Worm (Caenorhabditis elegans) whole organism, L1 larva: ENCODE data around the gene fbxa-55.

ENCODE experiments used
- C16A3.4 ChIP-seq: fragments of 150-350 bp; optimal IDR thresholded peaks from 2 replicates; lab custom pipeline; 2014; ENCODE audit warnings: missing biosample characterization, missing genetic modification characterization
- C34B4.2 ChIP-seq: sonication (generic microtip); optimal IDR thresholded peaks from 2 replicates; lab custom pipeline; 2017; ENCODE audit warnings: mild to moderate bottlenecking, missing genetic modification characterization, missing compliant biosample characterization
- F16B12.6 ChIP-seq: fragments of 150-350 bp; optimal IDR thresholded peaks from 2 replicates; lab custom pipeline; 2014; ENCODE audit warnings: missing biosample characterization, missing genetic modification characterization
- aha-1 ChIP-seq: fragments of 150-350 bp; optimal IDR thresholded peaks from 2 replicates; lab custom pipeline; 2014; ENCODE audit warnings: missing biosample characterization, missing genetic modification characterization
- aly-2 ChIP-seq: fragments of 150-350 bp; optimal IDR thresholded peaks from 2 replicates; lab custom pipeline; 2014; ENCODE audit warnings: missing biosample characterization, missing genetic modification characterization
- ama-1 ChIP-seq: fragments of 150-350 bp; optimal IDR thresholded peaks from 2 replicates; lab custom pipeline; 2014
- ceh-63 ChIP-seq: fragments of 200-800 bp; sonication (Bioruptor generic); optimal IDR thresholded peaks from 2 replicates; lab custom pipeline; 2018; ENCODE audit warnings: mild to moderate bottlenecking, missing genetic modification characterization, missing compliant biosample characterization
- ceh-8 ChIP-seq: fragments of 200-800 bp; sonication (Bioruptor generic); optimal IDR thresholded peaks from 2 replicates; lab custom pipeline; 2018; ENCODE audit warnings: mild to moderate bottlenecking, missing genetic modification characterization, moderate library complexity, missing compliant biosample characterization
- ceh-82 ChIP-seq, 3 experiments: fragments of 150-350 bp in 1 of 3; sonication (generic microtip) in 2 of 3; optimal IDR thresholded peaks; 2 replicates each; lab custom pipeline; 2014 to 2017; ENCODE audit warnings: missing biosample characterization in 3 of 3, missing genetic modification characterization in 3 of 3
- ceh-88 ChIP-seq: fragments of 200-800 bp; sonication (Bioruptor generic); IDR thresholded peaks from 2 replicates; pipeline ENCODE4 v1.3.6; 2022; ENCODE audit warnings: missing genetic modification characterization, missing compliant biosample characterization
- dsc-1 ChIP-seq: sonication (generic microtip); optimal IDR thresholded peaks from 2 replicates; lab custom pipeline; 2016; ENCODE audit warnings: mild to moderate bottlenecking, missing genetic modification characterization, missing compliant biosample characterization
- efl-1 ChIP-seq, 4 experiments: fragments of 150-350 bp; optimal IDR thresholded peaks in 3 of 4; peaks in 1 of 4; 1 replicate in 1 of 4; 2 replicates in 3 of 4; lab custom pipeline; 2014; ENCODE audit warnings: missing biosample characterization in 2 of 4, missing genetic modification characterization in 2 of 4, missing genetic modification reagents in 2 of 4
- efl-3 ChIP-seq: fragments of 200-800 bp; sonication (Bioruptor generic); optimal IDR thresholded peaks from 2 replicates; lab custom pipeline; 2018; ENCODE audit warnings: mild to moderate bottlenecking, missing genetic modification characterization, missing compliant biosample characterization
- elt-2 ChIP-seq: sonication (generic microtip); optimal IDR thresholded peaks from 2 replicates; lab custom pipeline; 2016; ENCODE audit warnings: missing genetic modification characterization, mild to moderate bottlenecking, inconsistent platforms, missing compliant biosample characterization, missing genetic modification reagents
- elt-3 ChIP-seq, 6 experiments: fragments of 150-350 bp in 1 of 6; sonication (generic microtip); optimal IDR thresholded peaks; 2 replicates each; lab custom pipeline; 2017 to 2018; ENCODE audit warnings: missing biosample characterization in 6 of 6, missing genetic modification characterization in 6 of 6, inconsistent platforms in 1 of 6
- ets-5 ChIP-seq: fragments of 200-800 bp; sonication (Bioruptor generic); IDR thresholded peaks from 2 replicates; pipeline ENCODE4 v1.3.6; 2022; ENCODE audit warnings: missing genetic modification characterization, missing compliant biosample characterization
- fkh-4 ChIP-seq: sonication (generic microtip); optimal IDR thresholded peaks from 2 replicates; lab custom pipeline; 2016; ENCODE audit warnings: missing compliant biosample characterization, missing genetic modification characterization, borderline replicate concordance
- jun-1 ChIP-seq: fragments of 150-350 bp; optimal IDR thresholded peaks from 2 replicates; lab custom pipeline; 2014; ENCODE audit warnings: missing biosample characterization, missing genetic modification reagents, missing genetic modification characterization
- lin-13 ChIP-seq: fragments of 150-350 bp; optimal IDR thresholded peaks from 2 replicates; lab custom pipeline; 2014; ENCODE audit warnings: missing biosample characterization, missing genetic modification reagents, missing genetic modification characterization
- lin-15B ChIP-seq: fragments of 150-350 bp; sonication (generic microtip); optimal IDR thresholded peaks from 3 replicates; lab custom pipeline; 2014; ENCODE audit warnings: missing biosample characterization, missing genetic modification characterization
- lin-35 ChIP-seq, 2 experiments: fragments of 150-350 bp; optimal IDR thresholded peaks; 2 replicates each; lab custom pipeline; 2014; ENCODE audit warnings: missing biosample characterization in 2 of 2, missing genetic modification characterization in 2 of 2, missing genetic modification reagents in 2 of 2
- lin-39 ChIP-seq: fragments of 150-350 bp; optimal IDR thresholded peaks from 2 replicates; lab custom pipeline; 2014; ENCODE audit warnings: missing biosample characterization, missing genetic modification reagents, missing genetic modification characterization
- lsy-2 ChIP-seq, 2 experiments: fragments of 150-350 bp; optimal IDR thresholded peaks; 2 replicates each; lab custom pipeline; 2014; ENCODE audit warnings: missing biosample characterization in 2 of 2, missing genetic modification characterization in 2 of 2
- mef-2 ChIP-seq: fragments of 150-350 bp; optimal IDR thresholded peaks from 2 replicates; lab custom pipeline; 2014; ENCODE audit warnings: missing biosample characterization, missing genetic modification characterization
- mep-1 ChIP-seq: fragments of 150-350 bp; optimal IDR thresholded peaks from 2 replicates; lab custom pipeline; 2014; ENCODE audit warnings: missing biosample characterization, missing genetic modification characterization
- nhr-11 ChIP-seq: fragments of 150-350 bp; optimal IDR thresholded peaks from 2 replicates; lab custom pipeline; 2014; ENCODE audit warnings: missing biosample characterization, missing genetic modification characterization
- nhr-237 ChIP-seq: fragments of 150-350 bp; optimal IDR thresholded peaks from 2 replicates; lab custom pipeline; 2014; ENCODE audit warnings: missing biosample characterization, missing genetic modification characterization
- nhr-47 ChIP-seq: sonication (generic microtip); optimal IDR thresholded peaks from 2 replicates; lab custom pipeline; 2016; ENCODE audit warnings: mild to moderate bottlenecking, missing genetic modification characterization, moderate library complexity, missing compliant biosample characterization
- nhr-71 ChIP-seq: sonication (generic microtip); optimal IDR thresholded peaks from 2 replicates; lab custom pipeline; 2016; ENCODE audit warnings: mild to moderate bottlenecking, missing genetic modification characterization, moderate library complexity, missing compliant biosample characterization
- nhr-76 ChIP-seq: sonication (generic microtip); optimal IDR thresholded peaks from 2 replicates; lab custom pipeline; 2017; ENCODE audit warnings: missing biosample characterization, missing genetic modification characterization
- nhr-85 ChIP-seq: sonication (generic microtip); peaks from one replicate; lab custom pipeline; 2016; ENCODE audit warnings: missing genetic modification characterization, inconsistent platforms, missing compliant biosample characterization
- pag-3 ChIP-seq: sonication (generic microtip); optimal IDR thresholded peaks from 2 replicates; lab custom pipeline; 2017; ENCODE audit warnings: missing genetic modification characterization, mild to moderate bottlenecking, missing compliant biosample characterization, antibody characterized with exemption, borderline replicate concordance; ENCODE audit not compliant: insufficient read depth
- pax-3 ChIP-seq: fragments of 200-800 bp; sonication (Bioruptor generic); optimal IDR thresholded peaks from 2 replicates; lab custom pipeline; 2018; ENCODE audit warnings: mild to moderate bottlenecking, missing genetic modification characterization, moderate library complexity, missing compliant biosample characterization
- rnt-1 ChIP-seq: sonication (generic microtip); optimal IDR thresholded peaks from 2 replicates; lab custom pipeline; 2016; ENCODE audit warnings: mild to moderate bottlenecking, missing genetic modification characterization, moderate library complexity, missing compliant biosample characterization
- skn-1 ChIP-seq: fragments of 150-350 bp; optimal IDR thresholded peaks from 2 replicates; lab custom pipeline; 2014; ENCODE audit warnings: missing biosample characterization, missing genetic modification characterization
- snpc-4 ChIP-seq: fragments of 150-350 bp; optimal IDR thresholded peaks from 2 replicates; lab custom pipeline; 2014; ENCODE audit warnings: missing biosample characterization, missing genetic modification characterization
- snu-23 ChIP-seq: sonication (generic microtip); optimal IDR thresholded peaks from 2 replicates; lab custom pipeline; 2016; ENCODE audit warnings: missing genetic modification characterization, missing compliant biosample characterization
- sox-4 ChIP-seq: sonication (generic microtip); optimal IDR thresholded peaks from 2 replicates; lab custom pipeline; 2016; ENCODE audit warnings: missing genetic modification characterization, missing compliant biosample characterization
- sptf-1 ChIP-seq: fragments of 150-350 bp; optimal IDR thresholded peaks from 2 replicates; lab custom pipeline; 2014; ENCODE audit warnings: missing biosample characterization, missing genetic modification characterization
- unc-130 ChIP-seq: fragments of 150-350 bp; optimal IDR thresholded peaks from 2 replicates; lab custom pipeline; 2017; ENCODE audit warnings: missing biosample characterization, missing genetic modification characterization, inconsistent platforms
- unc-86 ChIP-seq: sonication (generic microtip); optimal IDR thresholded peaks from 2 replicates; lab custom pipeline; 2016; ENCODE audit warnings: missing genetic modification characterization, missing compliant biosample characterization
- unc-98 ChIP-seq: fragments of 200-800 bp; sonication (Bioruptor generic); IDR thresholded peaks from 2 replicates; pipeline ENCODE4 v1.3.6; 2022; ENCODE audit warnings: missing genetic modification characterization, missing compliant biosample characterization
- vab-15 ChIP-seq: sonication (generic microtip); optimal IDR thresholded peaks from 2 replicates; lab custom pipeline; 2017; ENCODE audit warnings: missing genotype, mild to moderate bottlenecking, missing genetic modification characterization, missing compliant biosample characterization
- zag-1 ChIP-seq: fragments of 150-350 bp; optimal IDR thresholded peaks from 2 replicates; lab custom pipeline; 2014; ENCODE audit warnings: missing biosample characterization, missing genetic modification characterization
- ztf-11 ChIP-seq, 2 experiments: sonication (generic microtip); optimal IDR thresholded peaks; 2 replicates each; lab custom pipeline; 2016 to 2017; ENCODE audit warnings: missing genetic modification characterization in 2 of 2, missing biosample characterization in 1 of 2, missing compliant biosample characterization in 1 of 2

Gene fbxa-55

DNA sequence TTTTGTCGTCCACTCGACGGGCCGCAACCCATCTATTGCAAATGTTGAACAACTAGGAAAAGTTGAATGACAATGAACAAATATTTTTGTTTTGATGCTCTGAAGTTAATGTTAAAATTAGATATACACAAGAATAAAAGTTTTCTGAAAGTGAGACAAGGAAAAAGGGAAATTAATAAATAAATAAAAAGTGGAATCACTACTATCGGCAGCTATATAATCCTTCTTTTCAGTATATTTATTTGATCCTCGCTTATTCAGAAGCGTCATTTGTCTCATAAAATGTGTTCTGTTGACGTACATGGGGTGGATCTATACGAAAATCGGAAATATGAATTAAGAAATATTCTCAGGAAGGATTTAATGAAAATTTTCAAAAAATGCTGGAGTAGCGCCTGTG, 9.7 kb downstream of the fbxa-55 start, which contains the start of gene pef-1:
pef-1 (minus strand) TSS at position 101 of the 400 bp plus-strand sequence.
- TF ChIP-seq ztf-11 (tag; optimal IDR thresholded peaks at IDR 0.05; lab: Kevin White, UChicago) (no peak), zag-1 (tag; lab: Kevin White, UChicago) (no peak), dsc-1 (peak; percentile 49), ceh-88 (GFP tag; lab: Robert Waterston, UW) (no peak), ama-1 (lab: Kevin White, UChicago) (no peak), F16B12.6 (tag; lab: Kevin White, UChicago) (no peak)

DNA sequence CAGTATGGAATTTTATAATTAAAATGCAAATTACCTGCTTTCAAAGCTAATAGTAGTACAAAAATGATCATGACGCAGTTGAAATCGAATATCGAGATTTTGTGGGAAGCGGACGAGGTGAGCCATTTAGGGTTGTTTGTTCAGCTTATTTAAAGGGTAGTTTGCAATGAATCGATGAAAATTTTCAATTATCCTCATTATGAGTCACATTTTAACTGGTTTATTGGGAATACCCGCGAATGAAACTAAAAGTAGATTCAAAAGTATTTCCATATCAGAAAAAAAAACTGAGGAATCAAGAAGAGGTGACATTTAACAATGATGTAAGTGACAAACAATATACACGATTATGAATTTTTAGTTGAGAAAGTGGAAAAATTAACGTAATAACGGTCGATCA, 16.6 kb downstream of the fbxa-55 start, which contains the start of gene F23H11.7:
F23H11.7 (minus strand) TSS at position 101 of the 400 bp plus-strand sequence.
- TF ChIP-seq nhr-237 (no peak), efl-3 (no peak), rnt-1 (tag; lab: Kevin White, UChicago) (no peak), ceh-8 (GFP tag; lab: Kevin White, UChicago) (no peak), lin-39 (tag; lab: Kevin White, UChicago) (no peak), vab-15 (no peak), unc-98 (GFP tag; lab: Robert Waterston, UW) (no peak), snu-23 (no peak)

DNA sequence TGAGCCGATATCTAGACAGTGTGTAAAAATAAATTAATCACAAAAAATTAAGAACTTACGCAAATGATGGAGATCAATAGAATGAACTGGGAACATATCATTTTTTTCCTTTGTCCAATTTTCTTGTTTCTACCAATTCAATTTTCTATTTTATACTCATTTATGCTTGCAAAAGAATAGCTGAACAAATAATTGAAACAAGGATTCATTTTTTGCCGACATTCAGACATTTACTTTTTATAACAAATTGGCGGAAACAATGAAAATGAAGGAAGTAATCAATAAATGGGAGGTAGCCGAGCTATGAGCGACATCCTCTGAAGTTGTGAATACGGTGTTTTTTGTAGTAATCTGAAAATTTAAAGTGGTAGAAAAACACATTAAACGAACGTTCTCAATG, 19.0 kb downstream of the fbxa-55 start, which contains the start of gene idpp-13:
idpp-13 (minus strand) TSS at position 101 of the 400 bp plus-strand sequence.
- TF ChIP-seq efl-1 (optimal IDR thresholded peaks at IDR 0.05; lab: Kevin White, UChicago): no peak
- TF ChIP-seq efl-1 (GFP tag; optimal IDR thresholded peaks at IDR 0.05 in 1 of 2; lab: Kevin White, UChicago): peak in 1 of 2 experiments; percentile 72
- no peak for TF ChIP-seq sox-4 (tag; lab: Kevin White, UChicago)
- TF ChIP-seq elt-2 (tag; lab: Kevin White, UChicago): no peak
- TF ChIP-seq nhr-76 (tag; lab: Kevin White, UChicago): no peak

DNA sequence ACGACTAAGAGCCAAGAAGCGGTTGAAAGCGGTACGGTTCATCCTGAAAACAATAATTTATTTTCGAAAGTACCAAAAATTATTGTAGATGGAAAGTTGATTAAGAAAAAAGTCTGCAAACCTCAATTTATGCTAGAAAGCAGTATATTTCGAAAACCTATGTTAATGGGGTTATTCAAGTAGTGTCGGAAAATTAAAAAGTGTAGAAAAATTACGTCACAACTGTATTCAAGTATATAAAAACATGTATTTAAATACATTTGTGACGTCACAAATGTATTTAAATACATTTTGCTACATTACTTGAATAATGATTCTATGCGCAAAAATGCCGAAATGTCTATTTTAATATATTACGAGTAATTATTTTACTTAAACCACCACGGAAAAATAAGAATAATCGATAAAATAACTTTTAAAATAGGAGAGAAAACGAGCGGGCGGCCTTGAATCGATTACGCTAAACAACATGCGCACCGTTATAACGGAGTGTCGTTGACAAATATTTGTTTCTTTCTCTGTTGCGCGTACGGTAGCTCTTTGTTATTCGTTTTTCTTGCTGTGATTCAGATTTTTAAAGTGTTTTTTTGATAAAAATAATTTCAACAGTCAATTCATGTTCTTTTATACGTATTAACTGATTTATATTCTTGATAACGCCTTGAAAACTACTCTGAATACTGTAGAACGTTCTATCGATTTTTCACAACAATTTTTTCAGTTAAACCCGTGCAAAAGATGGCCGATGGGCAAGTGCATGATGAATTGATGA, 25.2 kb downstream of the fbxa-55 start, which contains the start of the genes F23H11.5 and bra-2:
F23H11.5 (minus strand) TSS at position 51 of the 772 bp plus-strand sequence.
bra-2 (plus strand) TSS at position 722 of the 772 bp plus-strand sequence.
- TF ChIP-seq pag-3 (tag; lab: Kevin White, UChicago): no peak
- peak; percentile 31 for TF ChIP-seq nhr-47 (tag; lab: Kevin White, UChicago)
- TF ChIP-seq C16A3.4 (tag; lab: Kevin White, UChicago): peak; percentile 48
- peak; percentile 33 to 41 for TF ChIP-seq lin-35 (GFP tag; optimal IDR thresholded peaks at IDR 0.05; lab: Kevin White, UChicago)
- no peak for TF ChIP-seq fkh-4
- no peak for TF ChIP-seq snpc-4 (tag; lab: Kevin White, UChicago)
- TF ChIP-seq unc-98 (GFP tag; lab: Robert Waterston, UW): no peak
- TF ChIP-seq unc-130: peak; percentile 36
- TF ChIP-seq lin-13: no peak
- TF ChIP-seq ama-1 (lab: Kevin White, UChicago): no peak
- no peak for TF ChIP-seq vab-15
- TF ChIP-seq unc-86 (tag; lab: Kevin White, UChicago): no peak
- no peak for TF ChIP-seq ceh-82 (tag; optimal IDR thresholded peaks at IDR 0.05; lab: Kevin White, UChicago)
- no peak for TF ChIP-seq ceh-88 (GFP tag; lab: Robert Waterston, UW)
- no peak for TF ChIP-seq lin-15B (tag; lab: Kevin White, UChicago)
- TF ChIP-seq nhr-11 (tag; lab: Kevin White, UChicago): no peak
- TF ChIP-seq C34B4.2 (tag; lab: Kevin White, UChicago): no peak
- TF ChIP-seq elt-3 (tag; optimal IDR thresholded peaks at IDR 0.05; lab: Kevin White, UChicago): peak in 1 of 6 experiments; percentile 5
- TF ChIP-seq pax-3 (tag; lab: Kevin White, UChicago): no peak
- TF ChIP-seq jun-1 (tag; lab: Kevin White, UChicago): no peak
- no peak for TF ChIP-seq sox-4 (tag; lab: Kevin White, UChicago)
- TF ChIP-seq lsy-2 (tag; optimal IDR thresholded peaks at IDR 0.05; lab: Kevin White, UChicago): peak; percentile 50 to 82
- TF ChIP-seq nhr-85: no peak
- peak; percentile 34 for TF ChIP-seq nhr-71 (tag; lab: Kevin White, UChicago)
- no peak for TF ChIP-seq aly-2 (tag; lab: Kevin White, UChicago)
- TF ChIP-seq elt-2 (tag; lab: Kevin White, UChicago): no peak
- TF ChIP-seq skn-1: peak; percentile 14
- TF ChIP-seq rnt-1 (tag; lab: Kevin White, UChicago): no peak
- no peak for TF ChIP-seq mef-2
- TF ChIP-seq ets-5 (GFP tag; lab: Robert Waterston, UW): no peak
- no peak for TF ChIP-seq aha-1 (tag; lab: Kevin White, UChicago)
- no peak for TF ChIP-seq ceh-63 (GFP tag; lab: Kevin White, UChicago)
- no peak for TF ChIP-seq sptf-1
- TF ChIP-seq mep-1 (tag; lab: Kevin White, UChicago): no peak
- no peak for TF ChIP-seq nhr-237
